Worm (Caenorhabditis elegans) whole organism, midembryonic: ENCODE results near the gene clc-25.

Experiments
- flt-1 ChIP-seq: fragments of 200-800 bp; sonication (Bioruptor generic); IDR thresholded peaks from 2 replicates; pipeline ENCODE4 v1.3.6; 2022; ENCODE audit warnings: missing genetic modification characterization, missing compliant biosample characterization
- ref-1 ChIP-seq: fragments of 200-800 bp; sonication (Bioruptor generic); conservative IDR thresholded peaks from 2 replicates; pipeline ENCODE4 v1.3.6; 2022; ENCODE audit warnings: missing genetic modification reagents, missing genetic modification characterization, missing compliant biosample characterization

clc-25 gene

ce11 chrIII:978889-979288 is 47.3 kb downstream of the clc-25 start:
- no peak for TF ChIP-seq ref-1
- 0 out of 2 replicates have a peak, but pooled peaks have one; percentile 15 for TF ChIP-seq flt-1 (GFP tag; lab: Robert Waterston, UW)
